Worm (Caenorhabditis elegans) whole organism, L1 larva: ENCODE data around the gene ddr-1.

Source experiments
- C04F5.9 ChIP-seq: sonication (generic microtip); optimal IDR thresholded peaks from 2 replicates; lab custom pipeline; 2016; ENCODE audit warnings: missing genetic modification characterization, missing compliant biosample characterization
- F16B12.6 ChIP-seq: fragments of 150-350 bp; optimal IDR thresholded peaks from 2 replicates; lab custom pipeline; 2014; ENCODE audit warnings: missing biosample characterization, missing genetic modification characterization
- alr-1 ChIP-seq: fragments of 200-800 bp; sonication (Bioruptor generic); optimal IDR thresholded peaks from 2 replicates; lab custom pipeline; 2018; ENCODE audit warnings: borderline replicate concordance, mild to moderate bottlenecking, missing genetic modification characterization, missing compliant biosample characterization
- aly-2 ChIP-seq: fragments of 150-350 bp; optimal IDR thresholded peaks from 2 replicates; lab custom pipeline; 2014; ENCODE audit warnings: missing biosample characterization, missing genetic modification characterization
- ama-1 ChIP-seq: fragments of 150-350 bp; optimal IDR thresholded peaks from 2 replicates; lab custom pipeline; 2014
- blmp-1 ChIP-seq: fragments of 150-350 bp; optimal IDR thresholded peaks from 2 replicates; lab custom pipeline; 2014; ENCODE audit warnings: missing biosample characterization, missing genetic modification characterization
- ceh-8 ChIP-seq: fragments of 200-800 bp; sonication (Bioruptor generic); optimal IDR thresholded peaks from 2 replicates; lab custom pipeline; 2018; ENCODE audit warnings: mild to moderate bottlenecking, missing genetic modification characterization, moderate library complexity, missing compliant biosample characterization
- ceh-88 ChIP-seq: fragments of 200-800 bp; sonication (Bioruptor generic); IDR thresholded peaks from 2 replicates; pipeline ENCODE4 v1.3.6; 2022; ENCODE audit warnings: missing genetic modification characterization, missing compliant biosample characterization
- dpl-1 ChIP-seq, 3 experiments: fragments of 150-350 bp in 2 of 3; sonication (generic microtip) in 1 of 3; optimal IDR thresholded peaks; 2 replicates each; lab custom pipeline; 2014 to 2017; ENCODE audit warnings: missing biosample characterization in 3 of 3, missing genetic modification characterization in 3 of 3, missing genetic modification reagents in 3 of 3
- efl-1 ChIP-seq, 4 experiments: fragments of 150-350 bp; optimal IDR thresholded peaks in 3 of 4; peaks in 1 of 4; 1 replicate in 1 of 4; 2 replicates in 3 of 4; lab custom pipeline; 2014; ENCODE audit warnings: missing biosample characterization in 2 of 4, missing genetic modification characterization in 2 of 4, missing genetic modification reagents in 2 of 4
- egl-13 ChIP-seq: sonication (generic microtip); optimal IDR thresholded peaks from 2 replicates; lab custom pipeline; 2016; ENCODE audit warnings: missing genotype, missing genetic modification reagents, missing genetic modification characterization, missing compliant biosample characterization
- egl-27 ChIP-seq, 2 experiments: fragments of 150-350 bp in 1 of 2; sonication (generic microtip); optimal IDR thresholded peaks; 3 replicates each; lab custom pipeline; 2017 to 2018; ENCODE audit warnings: missing biosample characterization in 2 of 2, missing genetic modification characterization in 2 of 2, missing genetic modification reagents in 2 of 2
- elt-2 ChIP-seq: sonication (generic microtip); optimal IDR thresholded peaks from 2 replicates; lab custom pipeline; 2016; ENCODE audit warnings: missing genetic modification characterization, mild to moderate bottlenecking, inconsistent platforms, missing compliant biosample characterization, missing genetic modification reagents
- ets-5 ChIP-seq: fragments of 200-800 bp; sonication (Bioruptor generic); IDR thresholded peaks from 2 replicates; pipeline ENCODE4 v1.3.6; 2022; ENCODE audit warnings: missing genetic modification characterization, missing compliant biosample characterization
- fkh-10 ChIP-seq: sonication (generic microtip); optimal IDR thresholded peaks from 2 replicates; lab custom pipeline; 2017; ENCODE audit warnings: missing biosample characterization, missing genetic modification reagents, missing genetic modification characterization
- fkh-8 ChIP-seq: sonication (generic microtip); optimal IDR thresholded peaks from 2 replicates; lab custom pipeline; 2016; ENCODE audit warnings: mild to moderate bottlenecking, missing genetic modification characterization, missing compliant biosample characterization
- fos-1 ChIP-seq: fragments of 150-350 bp; optimal IDR thresholded peaks from 2 replicates; lab custom pipeline; 2014; ENCODE audit warnings: missing biosample characterization, missing genetic modification characterization
- grh-1 ChIP-seq: fragments of 200-800 bp; sonication (Bioruptor generic); IDR thresholded peaks from 2 replicates; pipeline ENCODE4 v1.3.6; 2022; ENCODE audit warnings: missing genetic modification reagents, missing genetic modification characterization, missing compliant biosample characterization
- hpl-2 ChIP-seq: fragments of 150-350 bp; optimal IDR thresholded peaks from 2 replicates; lab custom pipeline; 2014; ENCODE audit warnings: missing biosample characterization, missing genetic modification reagents, missing genetic modification characterization
- irx-1 ChIP-seq: sonication (generic microtip); optimal IDR thresholded peaks from 2 replicates; lab custom pipeline; 2016; ENCODE audit warnings: missing genetic modification characterization, missing compliant biosample characterization
- isw-1 ChIP-seq: fragments of 200-800 bp; sonication (Bioruptor generic); IDR thresholded peaks from 2 replicates; pipeline ENCODE4 v1.3.6; 2022; ENCODE audit warnings: missing genetic modification characterization, missing compliant biosample characterization
- lin-13 ChIP-seq: fragments of 150-350 bp; optimal IDR thresholded peaks from 2 replicates; lab custom pipeline; 2014; ENCODE audit warnings: missing biosample characterization, missing genetic modification reagents, missing genetic modification characterization
- lin-14 ChIP-seq: fragments of 200-800 bp; sonication (Bioruptor generic); optimal IDR thresholded peaks from 2 replicates; lab custom pipeline; 2018; ENCODE audit warnings: mild to moderate bottlenecking, missing genetic modification characterization, moderate library complexity, missing compliant biosample characterization
- lin-39 ChIP-seq: fragments of 150-350 bp; optimal IDR thresholded peaks from 2 replicates; lab custom pipeline; 2014; ENCODE audit warnings: missing biosample characterization, missing genetic modification reagents, missing genetic modification characterization
- mdl-1 ChIP-seq, 2 experiments: fragments of 150-350 bp; optimal IDR thresholded peaks; 2 replicates each; lab custom pipeline; 2014 to 2017; ENCODE audit warnings: missing biosample characterization in 2 of 2, missing genetic modification characterization in 2 of 2, inconsistent platforms in 1 of 2
- mep-1 ChIP-seq: fragments of 150-350 bp; optimal IDR thresholded peaks from 2 replicates; lab custom pipeline; 2014; ENCODE audit warnings: missing biosample characterization, missing genetic modification characterization
- nhr-19 ChIP-seq: fragments of 200-800 bp; sonication (Bioruptor generic); conservative IDR thresholded peaks from 2 replicates; pipeline ENCODE4 v1.3.6; 2022; ENCODE audit warnings: missing genetic modification characterization, missing compliant biosample characterization
- nhr-20 ChIP-seq: sonication (generic microtip); optimal IDR thresholded peaks from 2 replicates; lab custom pipeline; 2016; ENCODE audit warnings: mild to moderate bottlenecking, missing genetic modification characterization, missing compliant biosample characterization
- nhr-28 ChIP-seq: fragments of 150-350 bp; optimal IDR thresholded peaks from 2 replicates; lab custom pipeline; 2014; ENCODE audit warnings: missing biosample characterization, missing genetic modification characterization
- nhr-47 ChIP-seq: sonication (generic microtip); optimal IDR thresholded peaks from 2 replicates; lab custom pipeline; 2016; ENCODE audit warnings: mild to moderate bottlenecking, missing genetic modification characterization, moderate library complexity, missing compliant biosample characterization
- nhr-84 ChIP-seq: sonication (generic microtip); optimal IDR thresholded peaks from 2 replicates; lab custom pipeline; 2017; ENCODE audit warnings: missing biosample characterization, missing genetic modification characterization
- pax-3 ChIP-seq: fragments of 200-800 bp; sonication (Bioruptor generic); optimal IDR thresholded peaks from 2 replicates; lab custom pipeline; 2018; ENCODE audit warnings: mild to moderate bottlenecking, missing genetic modification characterization, moderate library complexity, missing compliant biosample characterization
- pqm-1 ChIP-seq: sonication (generic microtip); optimal IDR thresholded peaks from 3 replicates; lab custom pipeline; 2017; ENCODE audit warnings: missing biosample characterization, missing genetic modification characterization
- rnt-1 ChIP-seq: sonication (generic microtip); optimal IDR thresholded peaks from 2 replicates; lab custom pipeline; 2016; ENCODE audit warnings: mild to moderate bottlenecking, missing genetic modification characterization, moderate library complexity, missing compliant biosample characterization
- snpc-4 ChIP-seq: fragments of 150-350 bp; optimal IDR thresholded peaks from 2 replicates; lab custom pipeline; 2014; ENCODE audit warnings: missing biosample characterization, missing genetic modification characterization
- snu-23 ChIP-seq: sonication (generic microtip); optimal IDR thresholded peaks from 2 replicates; lab custom pipeline; 2016; ENCODE audit warnings: missing genetic modification characterization, missing compliant biosample characterization
- sptf-1 ChIP-seq: fragments of 150-350 bp; optimal IDR thresholded peaks from 2 replicates; lab custom pipeline; 2014; ENCODE audit warnings: missing biosample characterization, missing genetic modification characterization
- tbx-2 ChIP-seq: sonication (generic microtip); optimal IDR thresholded peaks from 2 replicates; lab custom pipeline; 2016; ENCODE audit warnings: missing genetic modification characterization, missing compliant biosample characterization
- tlp-1 ChIP-seq: fragments of 150-350 bp; optimal IDR thresholded peaks from 2 replicates; lab custom pipeline; 2014; ENCODE audit warnings: missing biosample characterization, missing genetic modification characterization
- unc-130 ChIP-seq: fragments of 150-350 bp; optimal IDR thresholded peaks from 2 replicates; lab custom pipeline; 2017; ENCODE audit warnings: missing biosample characterization, missing genetic modification characterization, inconsistent platforms
- unc-30 ChIP-seq: sonication (generic microtip); optimal IDR thresholded peaks from 2 replicates; lab custom pipeline; 2017; ENCODE audit warnings: missing biosample characterization, missing genetic modification characterization
- unc-62 ChIP-seq: fragments of 150-350 bp; optimal IDR thresholded peaks from 2 replicates; lab custom pipeline; 2014; ENCODE audit warnings: missing biosample characterization, missing genetic modification reagents, missing genetic modification characterization
- unc-86 ChIP-seq: sonication (generic microtip); optimal IDR thresholded peaks from 2 replicates; lab custom pipeline; 2016; ENCODE audit warnings: missing genetic modification characterization, missing compliant biosample characterization
- vab-15 ChIP-seq: sonication (generic microtip); optimal IDR thresholded peaks from 2 replicates; lab custom pipeline; 2017; ENCODE audit warnings: missing genotype, mild to moderate bottlenecking, missing genetic modification characterization, missing compliant biosample characterization
- xbp-1 ChIP-seq: sonication (generic microtip); optimal IDR thresholded peaks from 2 replicates; lab custom pipeline; 2016; ENCODE audit warnings: missing genetic modification characterization, missing compliant biosample characterization
- zag-1 ChIP-seq: fragments of 150-350 bp; optimal IDR thresholded peaks from 2 replicates; lab custom pipeline; 2014; ENCODE audit warnings: missing biosample characterization, missing genetic modification characterization
- zip-4 ChIP-seq: fragments of 200-800 bp; sonication (Bioruptor generic); optimal IDR thresholded peaks from 2 replicates; lab custom pipeline; 2018; ENCODE audit warnings: mild to moderate bottlenecking, missing genetic modification characterization, moderate library complexity, missing compliant biosample characterization
- ztf-4 ChIP-seq: fragments of 150-350 bp; optimal IDR thresholded peaks from 2 replicates; lab custom pipeline; 2014; ENCODE audit warnings: missing biosample characterization, missing genetic modification characterization

The ddr-1 gene

ce11 chrX:5475164-5475576 lies 14.1 kb downstream of the ddr-1 start (continued):
- TF ChIP-seq alr-1 (no peak), sptf-1 (no peak), rnt-1 (peak; percentile 72), C04F5.9 (tag; lab: Kevin White, UChicago) (no peak), unc-130 (peak; percentile 82), tlp-1 (no peak), irx-1 (tag; lab: Kevin White, UChicago) (peak; percentile 31), fkh-8 (peak; percentile 59), nhr-19 (GFP tag; lab: Robert Waterston, UW) (peak; percentile 65), aly-2 (tag; lab: Kevin White, UChicago) (no peak)
- TF ChIP-seq, all 84 proteins: peak for 32

DNA sequence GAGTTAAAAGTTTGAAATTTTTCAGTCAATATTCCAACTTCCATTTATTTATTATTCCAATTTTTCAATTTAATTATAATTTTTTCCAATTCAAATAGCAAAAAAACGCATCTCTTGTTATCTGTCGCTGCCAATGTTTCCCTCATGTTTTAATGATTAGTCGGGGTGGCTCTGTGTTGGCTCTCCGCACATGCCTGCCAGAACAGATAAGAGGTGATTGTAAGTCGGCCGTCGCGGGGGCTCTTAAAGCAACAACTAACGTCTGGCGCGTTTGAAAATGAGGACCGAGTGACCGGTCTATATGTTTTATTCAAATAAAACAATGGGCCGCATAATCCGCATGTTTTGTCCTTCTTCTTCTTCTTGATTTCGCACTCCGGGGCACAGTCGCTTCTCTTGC lies 15.3 kb downstream of the ddr-1 start:
- TF ChIP-seq mdl-1 (tag; optimal IDR thresholded peaks at IDR 0.05; lab: Kevin White, UChicago) (peak in 1 of 2 experiments; percentile 5), elt-2 (tag; lab: Kevin White, UChicago) (peak; percentile 47), unc-86 (tag; lab: Kevin White, UChicago) (no peak)

- TF ChIP-seq nhr-84 (no peak), xbp-1 (tag; lab: Kevin White, UChicago) (no peak), zip-4 (GFP tag; lab: Kevin White, UChicago) (no peak), mep-1 (tag; lab: Kevin White, UChicago) (no peak), lin-13 (GFP tag; lab: Kevin White, UChicago) (no peak), nhr-47 (tag; lab: Kevin White, UChicago) (no peak), unc-30 (tag; lab: Kevin White, UChicago) (no peak), rnt-1 (no peak), unc-62 (no peak), aly-2 (tag; lab: Kevin White, UChicago) (no peak), mdl-1 (tag; optimal IDR thresholded peaks at IDR 0.05; lab: Kevin White, UChicago) (no peak), grh-1 (GFP tag; lab: Robert Waterston, UW) (no peak), egl-13 (tag; lab: Kevin White, UChicago) (no peak), unc-86 (tag; lab: Kevin White, UChicago) (no peak), vab-15 (tag; lab: Kevin White, UChicago) (no peak), fos-1 (tag; lab: Kevin White, UChicago) (no peak), fkh-10 (GFP tag; lab: Kevin White, UChicago) (no peak)
Observed at ce11 chrX:5477597-5477996, 16.6 kb downstream of the ddr-1 start.

ce11 chrX:5478875-5479274 lies 17.8 kb downstream of the ddr-1 start:
- TF ChIP-seq tbx-2 (tag; lab: Kevin White, UChicago) (no peak), tlp-1 (no peak), pax-3 (tag; lab: Kevin White, UChicago) (no peak), ets-5 (no peak), nhr-20 (tag; lab: Kevin White, UChicago) (peak; percentile 0), aly-2 (tag; lab: Kevin White, UChicago) (no peak), efl-1 (optimal IDR thresholded peaks at IDR 0.05; lab: Kevin White, UChicago) (no peak), efl-1 (GFP tag; optimal IDR thresholded peaks at IDR 0.05 in 1 of 2; lab: Kevin White, UChicago) (peak in 1 of 2 experiments; percentile 77), snpc-4 (no peak), isw-1 (GFP tag; lab: Robert Waterston, UW) (no peak), snu-23 (GFP tag; lab: Kevin White, UChicago) (no peak), hpl-2 (no peak), ama-1 (lab: Kevin White, UChicago) (no peak), lin-39 (no peak), pqm-1 (no peak), nhr-28 (no peak), lin-14 (peak; percentile 6), vab-15 (tag; lab: Kevin White, UChicago) (no peak), ceh-8 (GFP tag; lab: Kevin White, UChicago) (no peak), F16B12.6 (tag; lab: Kevin White, UChicago) (no peak), ztf-4 (tag; lab: Kevin White, UChicago) (no peak), blmp-1 (tag; lab: Kevin White, UChicago) (peak; percentile 1), zag-1 (tag; lab: Kevin White, UChicago) (no peak), sptf-1 (no peak), egl-13 (tag; lab: Kevin White, UChicago) (no peak), dpl-1 (GFP tag; optimal IDR thresholded peaks at IDR 0.05; lab: Kevin White, UChicago) (no peak), ceh-88 (GFP tag; lab: Robert Waterston, UW) (no peak), fkh-8 (no peak), egl-27 (tag; optimal IDR thresholded peaks at IDR 0.05; lab: Kevin White, UChicago) (no peak)
